Worm (Caenorhabditis elegans): ENCODE results near the gene csn-6.

DNA sequence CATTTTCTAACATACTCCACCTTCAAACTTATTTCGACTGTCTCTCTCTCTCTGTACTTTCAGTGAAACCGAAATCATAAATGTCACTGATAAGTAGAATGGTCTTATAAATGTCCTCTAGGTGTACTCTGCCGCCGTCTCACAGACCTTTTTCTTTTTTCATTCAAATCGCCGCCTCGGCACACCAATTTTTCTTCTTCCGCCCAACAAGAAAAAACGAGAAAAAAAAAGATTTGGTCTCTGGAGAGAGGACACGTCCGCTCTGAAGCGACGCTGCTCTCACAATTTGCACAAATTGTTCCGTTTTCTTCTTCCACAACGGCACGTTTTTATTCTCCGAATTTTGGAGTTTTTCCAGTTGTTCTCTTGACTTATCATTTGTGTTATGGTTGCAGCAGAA lies 12.5 kb downstream of the csn-6 start:
- TF ChIP-seq nhr-28 (tag; optimal IDR thresholded peaks at IDR 0.05), result no peak
- TF ChIP-seq mab-5 (tag; optimal IDR thresholded peaks at IDR 0.05), result no peak
- no peak for TF ChIP-seq ham-2 (GFP tag; optimal IDR thresholded peaks at IDR 0.05)
- TF ChIP-seq snpc-4 (tag; optimal IDR thresholded peaks at IDR 0.05), result no peak
- no peak for TF ChIP-seq ztf-11 (tag; optimal IDR thresholded peaks at IDR 0.05)
- no peak for TF ChIP-seq sptf-1 (tag; optimal IDR thresholded peaks at IDR 0.05)
- TF ChIP-seq sem-2 (GFP tag; optimal IDR thresholded peaks at IDR 0.05), result no peak
- no peak for TF ChIP-seq pha-4 (tag; optimal IDR thresholded peaks at IDR 0.05)
- TF ChIP-seq ceh-39 (tag; optimal IDR thresholded peaks at IDR 0.05), result no peak
- TF ChIP-seq nhr-2 (tag; optimal IDR thresholded peaks at IDR 0.05), result no peak
- TF ChIP-seq lin-13 (tag; optimal IDR thresholded peaks at IDR 0.05), result no peak
